Worm (Caenorhabditis elegans): ENCODE data around the gene nape-2.

nape-2 gene

ce11 chrIV:3688050-3688449 lies 50.7 kb downstream of the nape-2 start:
- TF ChIP-seq swsn-7 (tag; optimal IDR thresholded peaks at IDR 0.05), result no peak
- TF ChIP-seq rnt-1 (tag; optimal IDR thresholded peaks at IDR 0.05), result no peak
- no peak for TF ChIP-seq blmp-1 (tag; optimal IDR thresholded peaks at IDR 0.05)
- TF ChIP-seq C04F5.9 (tag; optimal IDR thresholded peaks at IDR 0.05), result no peak
- TF ChIP-seq ceh-82 (tag; optimal IDR thresholded peaks at IDR 0.05), result no peak
- no peak for TF ChIP-seq mep-1 (tag; optimal IDR thresholded peaks at IDR 0.05)
- no peak for TF ChIP-seq dsc-1 (tag; optimal IDR thresholded peaks at IDR 0.05)
- no peak for TF ChIP-seq skn-1 (tag; optimal IDR thresholded peaks at IDR 0.05)
- no peak for TF ChIP-seq alr-1 (tag; optimal IDR thresholded peaks at IDR 0.05; ENCODE audit: borderline replicate concordance)

ce11 chrIV:3686765-3687164 lies 52.0 kb downstream of the nape-2 start, which contains the start of gene map-1:
map-1 (minus strand) TSS chrIV:3686865.
- no peak for TF ChIP-seq Y116A8C.19 (tag; optimal IDR thresholded peaks at IDR 0.05; ENCODE audit: borderline replicate concordance)
- TF ChIP-seq dsc-1 (tag; optimal IDR thresholded peaks at IDR 0.05), result no peak
- no peak for TF ChIP-seq swsn-7 (tag; optimal IDR thresholded peaks at IDR 0.05)
- no peak for TF ChIP-seq nhr-84 (tag; optimal IDR thresholded peaks at IDR 0.05)
- no peak for TF ChIP-seq nhr-77 (tag; optimal IDR thresholded peaks at IDR 0.05)
- no peak for TF ChIP-seq vab-15 (tag; optimal IDR thresholded peaks at IDR 0.05)
- TF ChIP-seq unc-30 (tag; optimal IDR thresholded peaks at IDR 0.05), result no peak
- TF ChIP-seq ama-1 (optimal IDR thresholded peaks at IDR 0.05), result no peak
- TF ChIP-seq ceh-63 (GFP tag; optimal IDR thresholded peaks at IDR 0.05), result no peak
- no peak for TF ChIP-seq lin-15B (tag; optimal IDR thresholded peaks at IDR 0.05)
- no peak for TF ChIP-seq efl-3 (GFP tag; optimal IDR thresholded peaks at IDR 0.05)
- no peak for TF ChIP-seq lin-14 (GFP tag; optimal IDR thresholded peaks at IDR 0.05)
- TF ChIP-seq nhr-237 (tag; optimal IDR thresholded peaks at IDR 0.05), result no peak
- TF ChIP-seq elt-2 (tag; optimal IDR thresholded peaks at IDR 0.05), result no peak
- TF ChIP-seq ceh-88 (GFP tag; IDR thresholded peaks at IDR 0.05), result no peak

- TF ChIP-seq ceh-88 (GFP tag; IDR thresholded peaks at IDR 0.05) (no peak), ceh-63 (GFP tag; optimal IDR thresholded peaks at IDR 0.05) (peak; percentile 14)
Observed at ce11 chrIV:3686260-3686659, 52.5 kb downstream of the nape-2 start.

Measured in whole organism, L1 larva.